Fruit fly (Drosophila melanogaster) whole organism, prepupa: ENCODE results near the gene upd2.

Experiments used
- Blimp-1 ChIP-seq: fragments of 200-800 bp; sonication (Bioruptor generic); optimal IDR thresholded peaks from 3 replicates; lab custom pipeline; 2017; ENCODE audit warnings: missing biosample characterization, missing genetic modification characterization, mild to moderate bottlenecking, moderate library complexity, missing genetic modification reagents
- CG10631 ChIP-seq: fragments of 200-800 bp; sonication (Bioruptor generic); optimal IDR thresholded peaks from 2 replicates; lab custom pipeline; 2016; ENCODE audit warnings: missing biosample characterization, missing genetic modification characterization
- CG10669 ChIP-seq: fragments of 200-800 bp; sonication (Bioruptor generic); optimal IDR thresholded peaks from 3 replicates; lab custom pipeline; 2018; ENCODE audit warnings: missing biosample characterization, mild to moderate bottlenecking, missing genetic modification characterization, moderate library complexity
- CG11294 ChIP-seq: fragments of 200-800 bp; sonication (Bioruptor generic); IDR thresholded peaks from 2 replicates; pipeline ENCODE4 v1.3.6; 2022; ENCODE audit warnings: missing biosample characterization, missing genetic modification characterization
- CG11762 ChIP-seq: fragments of 200-800 bp; sonication (Bioruptor generic); optimal IDR thresholded peaks from 3 replicates; lab custom pipeline; 2016; ENCODE audit warnings: missing biosample characterization, missing genetic modification characterization; ENCODE audit not compliant: insufficient read depth
- CG11902 ChIP-seq: fragments of 200-800 bp; sonication (Bioruptor generic); optimal IDR thresholded peaks from 3 replicates; lab custom pipeline; 2016; ENCODE audit warnings: missing biosample characterization, missing genetic modification characterization
- CG15336 ChIP-seq: fragments of 200-800 bp; sonication (Bioruptor generic); IDR thresholded peaks from 2 replicates; pipeline ENCODE4 v1.3.6; 2022; ENCODE audit warnings: missing biosample characterization, missing genetic modification characterization
- CG16779 ChIP-seq: fragments of 200-800 bp; sonication (Bioruptor generic); optimal IDR thresholded peaks from 3 replicates; lab custom pipeline; 2017; ENCODE audit warnings: missing biosample characterization, mild to moderate bottlenecking, missing genetic modification characterization
- CG3032 ChIP-seq: fragments of 200-800 bp; optimal IDR thresholded peaks from 2 replicates; lab custom pipeline; 2019; ENCODE audit warnings: missing biosample characterization, mild to moderate bottlenecking, missing genetic modification characterization, moderate library complexity
- CG31627 ChIP-seq: fragments of 200-800 bp; sonication (Bioruptor generic); optimal IDR thresholded peaks from 3 replicates; lab custom pipeline; 2016; ENCODE audit warnings: missing biosample characterization, missing genetic modification characterization
- CG32006 ChIP-seq: fragments of 200-800 bp; sonication (Bioruptor generic); optimal IDR thresholded peaks from 3 replicates; lab custom pipeline; 2017; ENCODE audit warnings: missing biosample characterization, mild to moderate bottlenecking, missing genetic modification characterization
- CG34406 ChIP-seq: fragments of 200-800 bp; sonication (Bioruptor generic); optimal IDR thresholded peaks from 3 replicates; lab custom pipeline; 2016; ENCODE audit warnings: missing biosample characterization, missing genetic modification characterization
- CG3919 ChIP-seq: fragments of 200-800 bp; sonication (Bioruptor generic); optimal IDR thresholded peaks from 3 replicates; lab custom pipeline; 2016; ENCODE audit warnings: missing biosample characterization, missing genetic modification characterization
- CG4318 ChIP-seq: fragments of 200-800 bp; sonication (Bioruptor generic); optimal IDR thresholded peaks from 3 replicates; lab custom pipeline; 2017; ENCODE audit warnings: missing biosample characterization, mild to moderate bottlenecking, missing genetic modification characterization
- CG6163 ChIP-seq: fragments of 200-800 bp; sonication (Bioruptor generic); IDR thresholded peaks from 3 replicates; pipeline ENCODE4 v1.3.6; 2022; ENCODE audit warnings: missing biosample characterization, missing genetic modification characterization
- CG6276 ChIP-seq: fragments of 200-800 bp; sonication (Bioruptor generic); optimal IDR thresholded peaks from 2 replicates; lab custom pipeline; 2017; ENCODE audit warnings: missing biosample characterization, mild to moderate bottlenecking, missing genetic modification characterization
- CG6792 ChIP-seq: fragments of 200-800 bp; sonication (Bioruptor generic); optimal IDR thresholded peaks from 3 replicates; lab custom pipeline; 2016; ENCODE audit warnings: missing biosample characterization, missing genetic modification characterization
- CG6808 ChIP-seq: fragments of 200-800 bp; sonication (Bioruptor generic); optimal IDR thresholded peaks from 3 replicates; lab custom pipeline; 2017; ENCODE audit warnings: missing biosample characterization, missing genetic modification characterization, mild to moderate bottlenecking, moderate library complexity, missing genetic modification reagents
- CG6854 ChIP-seq: fragments of 200-800 bp; sonication (Bioruptor generic); optimal IDR thresholded peaks from 2 replicates; lab custom pipeline; 2017; ENCODE audit warnings: missing biosample characterization, mild to moderate bottlenecking, missing genetic modification characterization
- CG7368 ChIP-seq: fragments of 200-800 bp; sonication (Bioruptor generic); optimal IDR thresholded peaks from 3 replicates; lab custom pipeline; 2016; ENCODE audit warnings: missing biosample characterization, missing genetic modification characterization
- CG8119 ChIP-seq: fragments of 200-800 bp; sonication (Bioruptor generic); IDR thresholded peaks from 3 replicates; pipeline ENCODE4 v1.3.6; 2022; ENCODE audit warnings: missing biosample characterization, missing genetic modification characterization
- CG8319 ChIP-seq: fragments of 200-800 bp; sonication (Bioruptor generic); optimal IDR thresholded peaks from 3 replicates; lab custom pipeline; 2016; ENCODE audit warnings: missing biosample characterization, missing genetic modification characterization
- CG8632 ChIP-seq: fragments of 200-800 bp; sonication (Bioruptor generic); optimal IDR thresholded peaks from 3 replicates; lab custom pipeline; 2016; ENCODE audit warnings: missing biosample characterization, missing genetic modification characterization
- CG9139 ChIP-seq: fragments of 200-800 bp; sonication (Bioruptor generic); optimal IDR thresholded peaks from 3 replicates; lab custom pipeline; 2017; ENCODE audit warnings: missing biosample characterization, mild to moderate bottlenecking, missing genetic modification characterization
- Eip75B ChIP-seq: fragments of 200-800 bp; sonication (Bioruptor generic); optimal IDR thresholded peaks from 3 replicates; lab custom pipeline; 2016; ENCODE audit warnings: missing biosample characterization, missing genetic modification characterization
- Eip93F ChIP-seq: fragments of 200-800 bp; sonication (Bioruptor generic); optimal IDR thresholded peaks from 2 replicates; lab custom pipeline; 2016; ENCODE audit warnings: missing biosample characterization, mild to moderate bottlenecking, missing genetic modification characterization
- Ets21C ChIP-seq: fragments of 200-800 bp; sonication (Bioruptor generic); optimal IDR thresholded peaks from 3 replicates; lab custom pipeline; 2016; ENCODE audit warnings: missing biosample characterization, missing genetic modification characterization
- Ets96B ChIP-seq: fragments of 200-800 bp; optimal IDR thresholded peaks from 2 replicates; lab custom pipeline; 2019; ENCODE audit warnings: missing biosample characterization, mild to moderate bottlenecking, missing genetic modification characterization, moderate library complexity
- Gug ChIP-seq: fragments of 200-800 bp; sonication (Bioruptor generic); IDR thresholded peaks from 2 replicates; pipeline ENCODE4 v1.3.6; 2022; ENCODE audit warnings: missing biosample characterization, missing genetic modification characterization
- Hr38 ChIP-seq: sonication (Bioruptor generic); optimal IDR thresholded peaks from 2 replicates; lab custom pipeline; 2016; ENCODE audit warnings: missing biosample characterization, missing genetic modification characterization
- Hr39 ChIP-seq: fragments of 200-800 bp; sonication (Bioruptor generic); optimal IDR thresholded peaks from 2 replicates; lab custom pipeline; 2016; ENCODE audit warnings: missing biosample characterization, missing genetic modification characterization
- Hr4 ChIP-seq: fragments of 200-800 bp; sonication (Bioruptor generic); optimal IDR thresholded peaks from 3 replicates; lab custom pipeline; 2016; ENCODE audit warnings: missing biosample characterization, missing genetic modification characterization
- Lpt ChIP-seq: fragments of 200-800 bp; sonication (Bioruptor generic); optimal IDR thresholded peaks from 3 replicates; lab custom pipeline; 2016; ENCODE audit warnings: missing biosample characterization, missing genetic modification characterization
- OdsH ChIP-seq: fragments of 200-800 bp; sonication (Bioruptor generic); optimal IDR thresholded peaks from 3 replicates; lab custom pipeline; 2016; ENCODE audit warnings: missing biosample characterization, missing genetic modification characterization
- Smox ChIP-seq: fragments of 200-800 bp; sonication (Bioruptor generic); optimal IDR thresholded peaks from 3 replicates; lab custom pipeline; 2016; ENCODE audit warnings: missing biosample characterization, missing genetic modification characterization
- Sox14 ChIP-seq: fragments of 200-800 bp; sonication (Bioruptor generic); optimal IDR thresholded peaks from 3 replicates; lab custom pipeline; 2016; ENCODE audit warnings: missing biosample characterization, missing genetic modification characterization
- Sox15 ChIP-seq: fragments of 200-800 bp; sonication (Bioruptor generic); optimal IDR thresholded peaks from 3 replicates; lab custom pipeline; 2016; ENCODE audit warnings: missing biosample characterization, missing genetic modification characterization
- achi ChIP-seq: fragments of 200-800 bp; sonication (Bioruptor generic); optimal IDR thresholded peaks from 3 replicates; lab custom pipeline; 2016; ENCODE audit warnings: missing biosample characterization, missing genetic modification characterization
- cyc ChIP-seq: fragments of 200-800 bp; sonication (Bioruptor generic); optimal IDR thresholded peaks from 3 replicates; lab custom pipeline; 2016; ENCODE audit warnings: missing biosample characterization, missing genetic modification characterization
- dac ChIP-seq: fragments of 200-800 bp; sonication (Bioruptor generic); optimal IDR thresholded peaks from 2 replicates; lab custom pipeline; 2017; ENCODE audit warnings: missing biosample characterization, mild to moderate bottlenecking, missing genetic modification characterization
- dsx ChIP-seq: fragments of 200-800 bp; optimal IDR thresholded peaks from 3 replicates; lab custom pipeline; 2019; ENCODE audit warnings: missing biosample characterization, mild to moderate bottlenecking, missing genetic modification characterization, moderate library complexity; ENCODE audit not compliant: poor library complexity, severe bottlenecking
- eg ChIP-seq: fragments of 200-800 bp; sonication (Bioruptor generic); IDR thresholded peaks from 3 replicates; pipeline ENCODE4 v1.3.6; 2022; ENCODE audit warnings: missing biosample characterization, missing genetic modification characterization
- fd59A ChIP-seq: fragments of 200-800 bp; sonication (Bioruptor generic); optimal IDR thresholded peaks from 2 replicates; lab custom pipeline; 2017; ENCODE audit warnings: missing biosample characterization, mild to moderate bottlenecking, missing genetic modification characterization, missing genetic modification reagents
- fd85E ChIP-seq: fragments of 200-800 bp; sonication (Bioruptor generic); optimal IDR thresholded peaks from 3 replicates; lab custom pipeline; 2016; ENCODE audit warnings: missing biosample characterization, missing genetic modification characterization
- fkh ChIP-seq: fragments of 200-800 bp; sonication (Bioruptor generic); optimal IDR thresholded peaks from 3 replicates; lab custom pipeline; 2017; ENCODE audit warnings: missing biosample characterization, mild to moderate bottlenecking, missing genetic modification characterization, moderate library complexity
- net ChIP-seq: fragments of 200-800 bp; sonication (Bioruptor generic); optimal IDR thresholded peaks from 3 replicates; lab custom pipeline; 2016; ENCODE audit warnings: missing biosample characterization, missing genetic modification characterization
- pdm3 ChIP-seq: fragments of 200-800 bp; sonication (Bioruptor generic); optimal IDR thresholded peaks from 3 replicates; lab custom pipeline; 2016; ENCODE audit warnings: missing biosample characterization, missing genetic modification characterization
- spab ChIP-seq: fragments of 200-800 bp; sonication (Bioruptor generic); optimal IDR thresholded peaks from 2 replicates; lab custom pipeline; 2017; ENCODE audit warnings: missing biosample characterization, mild to moderate bottlenecking, missing genetic modification characterization, missing genetic modification reagents
- ss ChIP-seq, 2 experiments: fragments of 200-800 bp; sonication (Bioruptor generic); optimal IDR thresholded peaks; 2 replicates in 1 of 2; 3 replicates in 1 of 2; lab custom pipeline; 2017 to 2018; ENCODE audit warnings: mild to moderate bottlenecking in 2 of 2, missing biosample characterization in 2 of 2, missing genetic modification characterization in 2 of 2, moderate library complexity in 1 of 2
- svp ChIP-seq: fragments of 200-800 bp; sonication (Bioruptor generic); peaks from one replicate; lab custom pipeline; 2016; ENCODE audit warnings: missing biosample characterization, missing genetic modification characterization
- topi ChIP-seq: fragments of 200-800 bp; sonication (Bioruptor generic); optimal IDR thresholded peaks from 3 replicates; lab custom pipeline; 2016; ENCODE audit warnings: missing biosample characterization, missing genetic modification characterization
- vri ChIP-seq: fragments of 200-800 bp; sonication (Bioruptor generic); optimal IDR thresholded peaks from 3 replicates; lab custom pipeline; 2016; ENCODE audit warnings: missing biosample characterization, mild to moderate bottlenecking, missing genetic modification characterization

The upd2 gene

DNA sequence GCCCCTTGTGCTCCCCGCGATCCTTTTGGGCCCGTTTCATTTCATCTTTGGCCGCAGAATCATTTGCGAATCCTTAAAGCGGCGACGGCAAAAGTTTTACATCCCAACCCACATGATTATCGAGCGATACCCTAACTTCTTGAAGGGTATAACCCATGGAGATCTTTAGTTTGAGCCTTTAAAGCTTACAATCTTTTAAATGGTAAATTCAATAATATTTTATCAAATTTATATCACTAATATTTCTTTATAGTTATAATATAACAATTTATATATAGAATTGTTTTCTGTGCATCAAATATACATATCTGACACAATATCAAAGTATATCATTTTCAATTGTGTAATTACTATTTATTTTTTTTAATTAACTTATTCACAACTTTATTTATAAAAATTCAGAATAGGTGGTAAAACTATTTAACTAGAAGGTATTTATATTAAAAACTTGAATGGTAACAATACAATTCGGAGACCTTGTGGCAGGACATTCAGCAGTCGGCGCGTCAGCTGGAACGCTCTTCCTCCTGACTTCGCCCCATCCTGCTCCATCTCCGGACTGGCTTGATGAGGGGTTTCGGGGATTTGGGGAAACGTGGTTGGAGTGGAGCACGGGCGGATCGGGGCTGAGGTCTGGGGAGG is 13.3 kb upstream of the upd2 start:
- no peak for TF ChIP-seq fkh
- peak; percentile 48 for TF ChIP-seq CG11762 (GFP tag; lab: Kevin White, UChicago)
- TF ChIP-seq topi: peak; percentile 63
- peak; percentile 17 for TF ChIP-seq CG31627 (GFP tag; lab: Kevin White, UChicago)
- no peak for TF ChIP-seq CG8119 (GFP tag; lab: Robert Waterston, UW)
- TF ChIP-seq CG11294 (GFP tag; lab: Robert Waterston, UW): no peak
- peak; percentile 62 for TF ChIP-seq CG6792
- peak; percentile 64 for TF ChIP-seq spab (GFP tag; lab: Kevin White, UChicago)
- TF ChIP-seq CG16779 (tag; lab: Kevin White, UChicago): no peak
- no peak for TF ChIP-seq Eip75B (GFP tag; lab: Kevin White, UChicago)
- peak; percentile 50 for TF ChIP-seq CG9139
- peak; percentile 30 for TF ChIP-seq pdm3 (GFP tag; lab: Kevin White, UChicago)
- peak; percentile 59 for TF ChIP-seq CG10631 (GFP tag; lab: Kevin White, UChicago)
- TF ChIP-seq CG15336 (GFP tag; lab: Robert Waterston, UW): no peak
- no peak for TF ChIP-seq Hr38
- TF ChIP-seq CG3032 (tag; lab: Kevin White, UChicago): peak; percentile 81
- peak; percentile 68 for TF ChIP-seq Sox15 (GFP tag; lab: Kevin White, UChicago)
- peak; percentile 50 for TF ChIP-seq fd59A
- no peak for TF ChIP-seq fd85E (GFP tag; lab: Kevin White, UChicago)
- TF ChIP-seq CG6163 (GFP tag; lab: Robert Waterston, UW): peak; percentile 60
- peak; percentile 33 for TF ChIP-seq Hr39
- TF ChIP-seq svp (GFP tag; lab: Kevin White, UChicago): peak; percentile 87
- TF ChIP-seq dsx: peak; percentile 44
- peak; percentile 51 for TF ChIP-seq achi (GFP tag; lab: Kevin White, UChicago)
- TF ChIP-seq CG6808 (GFP tag; lab: Kevin White, UChicago): peak; percentile 71
- TF ChIP-seq dac (GFP tag; lab: Kevin White, UChicago): no peak
- no peak for TF ChIP-seq Lpt
- no peak for TF ChIP-seq CG4318 (GFP tag; lab: Kevin White, UChicago)
- peak; percentile 24 for TF ChIP-seq Smox (GFP tag; lab: Kevin White, UChicago)
- no peak for TF ChIP-seq eg
- TF ChIP-seq net (GFP tag; lab: Kevin White, UChicago): no peak
- no peak for TF ChIP-seq Hr4 (GFP tag; lab: Kevin White, UChicago)
- TF ChIP-seq Blimp-1 (GFP tag; lab: Kevin White, UChicago): peak; percentile 47
- no peak for TF ChIP-seq CG6854 (GFP tag; lab: Kevin White, UChicago)
- TF ChIP-seq CG6276 (GFP tag; lab: Kevin White, UChicago): no peak
- peak; percentile 69 for TF ChIP-seq CG34406 (GFP tag; lab: Kevin White, UChicago)
- TF ChIP-seq Eip93F (GFP tag; lab: Kevin White, UChicago): no peak
- peak; percentile 75 for TF ChIP-seq CG11902 (GFP tag; lab: Kevin White, UChicago)
- TF ChIP-seq Sox14 (GFP tag; lab: Kevin White, UChicago): no peak
- peak; percentile 44 to 78 for TF ChIP-seq ss (GFP tag; optimal IDR thresholded peaks at IDR 0.05; lab: Kevin White, UChicago)
- TF ChIP-seq Ets21C (GFP tag; lab: Kevin White, UChicago): no peak
- peak; percentile 70 for TF ChIP-seq CG8632 (GFP tag; lab: Kevin White, UChicago)
- peak; percentile 65 for TF ChIP-seq Ets96B (tag; lab: Kevin White, UChicago)
- TF ChIP-seq vri (GFP tag; lab: Kevin White, UChicago): no peak
- no peak for TF ChIP-seq Gug (GFP tag; lab: Robert Waterston, UW)
- TF ChIP-seq CG7368 (GFP tag; lab: Kevin White, UChicago): peak; percentile 49
- TF ChIP-seq CG3919 (GFP tag; lab: Kevin White, UChicago): peak; percentile 67
- TF ChIP-seq CG8319 (GFP tag; lab: Kevin White, UChicago): peak; percentile 32
- TF ChIP-seq CG32006: peak; percentile 22
- peak; percentile 56 for TF ChIP-seq CG10669 (GFP tag; lab: Kevin White, UChicago)
- TF ChIP-seq cyc: peak; percentile 69
- TF ChIP-seq OdsH (GFP tag; lab: Kevin White, UChicago): peak; percentile 51
